Worm (Caenorhabditis elegans): Measurements from ENCODE around the gene str-92.

- no peak for TF ChIP-seq unc-62 (GFP tag; optimal IDR thresholded peaks at IDR 0.05 in 1 of 2)
- no peak for TF ChIP-seq unc-62 (tag; optimal IDR thresholded peaks at IDR 0.05)
- no peak for TF ChIP-seq R02D3.7 (tag; optimal IDR thresholded peaks at IDR 0.05)
- no peak for TF ChIP-seq spr-3 (GFP tag; optimal IDR thresholded peaks at IDR 0.05)
- TF ChIP-seq ceh-20 (GFP tag; IDR thresholded peaks at IDR 0.05) = no peak
- TF ChIP-seq mdl-1 (tag; optimal IDR thresholded peaks at IDR 0.05) = no peak
- TF ChIP-seq dmd-9 (GFP tag; IDR thresholded peaks at IDR 0.05) = no peak
- no peak for TF ChIP-seq ztf-11 (tag; optimal IDR thresholded peaks at IDR 0.05)
Measured at ce11 chrV:17684857-17685256, 8.4 kb upstream of the str-92 start, which contains the start of the genes F59A1.16 and F59A1.6.
